Fruit fly (Drosophila melanogaster) whole organism, embryonic: ENCODE results near the gene DCAF12.
A peak's percentile ranks its signal among the peaks of the same experiment; 100 is the strongest.

Source experiments
- Adf1 ChIP-seq: fragments of 200-800 bp; sonication (Bioruptor generic); IDR thresholded peaks from 2 replicates; pipeline ENCODE4 v1.3.6; 2022; ENCODE audit warnings: missing biosample characterization, missing genetic modification characterization
- CG10274 ChIP-seq: fragments of 200-800 bp; sonication (Bioruptor generic); optimal IDR thresholded peaks from 3 replicates; lab custom pipeline; 2017; ENCODE audit warnings: missing biosample characterization, mild to moderate bottlenecking, missing genetic modification characterization
- CG10543 ChIP-seq: fragments of 200-800 bp; sonication (Bioruptor generic); optimal IDR thresholded peaks from 3 replicates; lab custom pipeline; 2017; ENCODE audit warnings: missing biosample characterization, mild to moderate bottlenecking, missing genetic modification characterization, moderate library complexity
- CG10654 ChIP-seq: fragments of 200-800 bp; sonication (Bioruptor generic); optimal IDR thresholded peaks from 2 replicates; lab custom pipeline; 2016; ENCODE audit warnings: missing biosample characterization, missing genetic modification characterization
- CG14014 ChIP-seq: fragments of 200-800 bp; sonication (Bioruptor generic); IDR thresholded peaks from 2 replicates; pipeline ENCODE4 v1.3.6; 2022; ENCODE audit warnings: missing biosample characterization, missing genetic modification characterization
- CG1602 ChIP-seq: fragments of 200-800 bp; sonication (Bioruptor generic); optimal IDR thresholded peaks from 3 replicates; lab custom pipeline; 2016; ENCODE audit warnings: missing biosample characterization, missing genetic modification characterization
- CG17612 ChIP-seq: fragments of 200-800 bp; sonication (Bioruptor generic); IDR thresholded peaks from 2 replicates; pipeline ENCODE4 v1.3.6; 2022; ENCODE audit warnings: missing biosample characterization, missing genetic modification characterization
- CG18599 ChIP-seq: fragments of 200-800 bp; sonication (Bioruptor generic); optimal IDR thresholded peaks from 3 replicates; lab custom pipeline; 2017; ENCODE audit warnings: missing biosample characterization, missing genetic modification characterization, mild to moderate bottlenecking, moderate library complexity, missing genetic modification reagents
- CG2129 ChIP-seq: fragments of 200-800 bp; sonication (Bioruptor generic); IDR thresholded peaks from 2 replicates; pipeline ENCODE4 v1.3.6; 2022; ENCODE audit warnings: missing biosample characterization, missing genetic modification characterization; ENCODE audit not compliant: partially characterized antibody
- CG2678 ChIP-seq: fragments of 200-800 bp; sonication (Bioruptor generic); optimal IDR thresholded peaks from 3 replicates; lab custom pipeline; 2019; ENCODE audit warnings: missing biosample characterization, mild to moderate bottlenecking, missing genetic modification characterization, moderate library complexity
- CG2712 ChIP-seq: fragments of 200-800 bp; optimal IDR thresholded peaks from 3 replicates; lab custom pipeline; 2019; ENCODE audit warnings: missing biosample characterization, mild to moderate bottlenecking, missing genetic modification characterization, moderate library complexity
- CG2875 ChIP-seq: fragments of 200-800 bp; sonication (Bioruptor generic); optimal IDR thresholded peaks from 2 replicates; lab custom pipeline; 2017; ENCODE audit warnings: missing biosample characterization, mild to moderate bottlenecking, missing genetic modification characterization, missing genetic modification reagents
- CG31365 ChIP-seq: fragments of 200-800 bp; sonication (Bioruptor generic); optimal IDR thresholded peaks from 2 replicates; lab custom pipeline; 2018; ENCODE audit warnings: missing biosample characterization, mild to moderate bottlenecking, missing genetic modification characterization
- CG34422 ChIP-seq: fragments of 200-800 bp; sonication (Bioruptor generic); IDR thresholded peaks from 3 replicates; pipeline ENCODE4 v1.3.6; 2022; ENCODE audit warnings: missing biosample characterization, missing genetic modification characterization
- CG3838 ChIP-seq: fragments of 200-800 bp; sonication (Bioruptor generic); optimal IDR thresholded peaks from 3 replicates; lab custom pipeline; 2016; ENCODE audit warnings: missing biosample characterization, missing genetic modification characterization
- CG4360 ChIP-seq: fragments of 200-800 bp; sonication (Bioruptor generic); IDR thresholded peaks from 2 replicates; pipeline ENCODE4 v1.3.6; 2022; ENCODE audit warnings: missing biosample characterization, missing genetic modification characterization
- CG4424 ChIP-seq: fragments of 200-800 bp; sonication (Bioruptor generic); optimal IDR thresholded peaks from 3 replicates; lab custom pipeline; 2016; ENCODE audit warnings: missing biosample characterization, missing genetic modification characterization
- CG6272 ChIP-seq: fragments of 200-800 bp; sonication (Bioruptor generic); IDR thresholded peaks from 2 replicates; pipeline ENCODE4 v1.3.6; 2022; ENCODE audit warnings: missing biosample characterization, missing genetic modification characterization
- CG6813 ChIP-seq: fragments of 200-800 bp; sonication (Bioruptor generic); optimal IDR thresholded peaks from 2 replicates; lab custom pipeline; 2017; ENCODE audit warnings: missing biosample characterization, missing genetic modification characterization, mild to moderate bottlenecking, moderate library complexity, missing genetic modification reagents
- CG7357 ChIP-seq: fragments of 200-800 bp; sonication (Bioruptor generic); IDR thresholded peaks from 3 replicates; pipeline ENCODE4 v1.3.6; 2022; ENCODE audit warnings: missing biosample characterization, missing genetic modification characterization
- CG7963 ChIP-seq: fragments of 200-800 bp; sonication (Bioruptor generic); IDR thresholded peaks from 3 replicates; pipeline ENCODE4 v1.3.6; 2022; ENCODE audit warnings: missing biosample characterization, missing genetic modification characterization; ENCODE audit not compliant: partially characterized antibody
- CG8359 ChIP-seq: fragments of 200-800 bp; sonication (Bioruptor generic); optimal IDR thresholded peaks from 2 replicates; lab custom pipeline; 2017; ENCODE audit warnings: missing biosample characterization, mild to moderate bottlenecking, missing genetic modification characterization, borderline replicate concordance
- CoRest ChIP-seq: fragments of 200-800 bp; sonication (Bioruptor generic); optimal IDR thresholded peaks from 3 replicates; lab custom pipeline; 2018; ENCODE audit warnings: missing biosample characterization, mild to moderate bottlenecking, missing genetic modification characterization, moderate library complexity
- Dad ChIP-seq: fragments of 200-800 bp; sonication (Bioruptor generic); optimal IDR thresholded peaks from 3 replicates; lab custom pipeline; 2016; ENCODE audit warnings: missing biosample characterization, missing genetic modification characterization
- Dek ChIP-seq: fragments of 200-800 bp; sonication (Bioruptor generic); optimal IDR thresholded peaks from 3 replicates; lab custom pipeline; 2019; ENCODE audit warnings: missing biosample characterization, mild to moderate bottlenecking, missing genetic modification characterization, moderate library complexity
- Dll ChIP-seq: fragments of 200-800 bp; sonication (Bioruptor generic); IDR thresholded peaks from 4 replicates; pipeline ENCODE4 v1.3.6; 2022; ENCODE audit warnings: missing biosample characterization, missing genetic modification characterization; ENCODE audit not compliant: partially characterized antibody
- H15 ChIP-seq: fragments of 200-800 bp; sonication (Bioruptor generic); IDR thresholded peaks from 3 replicates; pipeline ENCODE4 v1.3.6; 2022; ENCODE audit warnings: missing biosample characterization, missing genetic modification characterization
- HLH54F ChIP-seq: fragments of 200-800 bp; sonication (Bioruptor generic); optimal IDR thresholded peaks from 3 replicates; lab custom pipeline; 2016; ENCODE audit warnings: missing biosample characterization, missing genetic modification characterization
- Hey ChIP-seq: fragments of 200-800 bp; sonication (Bioruptor generic); optimal IDR thresholded peaks from 3 replicates; lab custom pipeline; 2018; ENCODE audit warnings: missing biosample characterization, mild to moderate bottlenecking, missing genetic modification characterization
- HmgD ChIP-seq: fragments of 200-800 bp; sonication (Bioruptor generic); optimal IDR thresholded peaks from 3 replicates; lab custom pipeline; 2016; ENCODE audit warnings: missing biosample characterization, missing genetic modification characterization
- HmgZ ChIP-seq: fragments of 200-800 bp; sonication (Bioruptor generic); optimal IDR thresholded peaks from 2 replicates; lab custom pipeline; 2018; ENCODE audit warnings: missing biosample characterization, mild to moderate bottlenecking, missing genetic modification characterization
- Hr3 ChIP-seq: fragments of 200-800 bp; sonication (Bioruptor generic); optimal IDR thresholded peaks from 3 replicates; lab custom pipeline; 2016; ENCODE audit warnings: missing biosample characterization, missing genetic modification characterization
- Mad ChIP-seq: fragments of 200-800 bp; sonication (Bioruptor generic); optimal IDR thresholded peaks from 2 replicates; lab custom pipeline; 2016; ENCODE audit warnings: missing biosample characterization, missing genetic modification characterization
- Oaz ChIP-seq: fragments of 200-800 bp; sonication (Bioruptor generic); IDR thresholded peaks from 2 replicates; pipeline ENCODE4 v1.3.6; 2022; ENCODE audit warnings: missing biosample characterization, missing genetic modification characterization
- Ravus ChIP-seq: fragments of 200-800 bp; sonication (Bioruptor generic); IDR thresholded peaks from 2 replicates; pipeline ENCODE4 v1.3.6; 2022; ENCODE audit warnings: missing biosample characterization, missing genetic modification characterization
- Sox102F ChIP-seq: fragments of 200-800 bp; sonication (Bioruptor generic); optimal IDR thresholded peaks from 2 replicates; lab custom pipeline; 2018; ENCODE audit warnings: missing biosample characterization, mild to moderate bottlenecking, missing genetic modification characterization, moderate library complexity
- TFAM ChIP-seq: fragments of 200-800 bp; sonication (Bioruptor generic); optimal IDR thresholded peaks from 2 replicates; lab custom pipeline; 2017; ENCODE audit warnings: missing biosample characterization, missing genetic modification characterization, inconsistent platforms
- ash1 ChIP-seq: fragments of 200-800 bp; sonication (Bioruptor generic); optimal IDR thresholded peaks from 2 replicates; lab custom pipeline; 2018; ENCODE audit warnings: missing biosample characterization, mild to moderate bottlenecking, missing genetic modification characterization
- cg ChIP-seq: fragments of 200-800 bp; sonication (Bioruptor generic); optimal IDR thresholded peaks from 3 replicates; lab custom pipeline; 2019; ENCODE audit warnings: missing biosample characterization, mild to moderate bottlenecking, missing genetic modification characterization, moderate library complexity
- ems ChIP-seq: fragments of 200-800 bp; sonication (Bioruptor generic); optimal IDR thresholded peaks from 3 replicates; lab custom pipeline; 2016; ENCODE audit warnings: missing biosample characterization, missing genetic modification characterization
- gem ChIP-seq: fragments of 200-800 bp; sonication (Bioruptor generic); optimal IDR thresholded peaks from 2 replicates; lab custom pipeline; 2019; ENCODE audit warnings: missing biosample characterization, mild to moderate bottlenecking, missing genetic modification characterization, moderate library complexity
- gro ChIP-seq: fragments of 200-800 bp; sonication (Bioruptor generic); optimal IDR thresholded peaks from 2 replicates; lab custom pipeline; 2016; ENCODE audit warnings: missing biosample characterization, missing genetic modification characterization
- her ChIP-seq: fragments of 200-800 bp; sonication (Bioruptor generic); optimal IDR thresholded peaks from 2 replicates; lab custom pipeline; 2016; ENCODE audit warnings: missing biosample characterization, missing genetic modification characterization
- hth ChIP-seq: fragments of >200 bp; optimal IDR thresholded peaks from 2 replicates; lab custom pipeline; 2017; ENCODE audit warnings: inconsistent platforms
- ken ChIP-seq: fragments of 200-800 bp; sonication (Bioruptor generic); IDR thresholded peaks from 3 replicates; pipeline ENCODE4 v1.3.6; 2022; ENCODE audit warnings: missing biosample characterization, missing genetic modification characterization
- maf-S ChIP-seq: fragments of 200-800 bp; sonication (Bioruptor generic); optimal IDR thresholded peaks from 2 replicates; lab custom pipeline; 2016; ENCODE audit warnings: missing biosample characterization, missing genetic modification characterization
- nmo ChIP-seq: fragments of 200-800 bp; sonication (Bioruptor generic); optimal IDR thresholded peaks from 2 replicates; lab custom pipeline; 2018; ENCODE audit warnings: missing biosample characterization, mild to moderate bottlenecking, missing genetic modification characterization, moderate library complexity
- nom ChIP-seq: fragments of 200-800 bp; sonication (Bioruptor generic); optimal IDR thresholded peaks from 2 replicates; lab custom pipeline; 2017; ENCODE audit warnings: missing biosample characterization, missing genetic modification characterization, mild to moderate bottlenecking, moderate library complexity, missing genetic modification reagents
- odd ChIP-seq: fragments of 200-800 bp; sonication (Bioruptor generic); optimal IDR thresholded peaks from 2 replicates; lab custom pipeline; 2017; ENCODE audit warnings: missing biosample characterization, mild to moderate bottlenecking, missing genetic modification characterization
- peb ChIP-seq: fragments of 200-800 bp; sonication (Bioruptor generic); IDR thresholded peaks from 2 replicates; pipeline ENCODE4 v1.3.6; 2022; ENCODE audit warnings: missing biosample characterization, missing genetic modification characterization
- zen2 ChIP-seq: fragments of 200-800 bp; sonication (Bioruptor generic); IDR thresholded peaks from 3 replicates; pipeline ENCODE4 v1.3.6; 2022; ENCODE audit warnings: missing biosample characterization, missing genetic modification characterization; ENCODE audit not compliant: partially characterized antibody

Gene DCAF12

DNA sequence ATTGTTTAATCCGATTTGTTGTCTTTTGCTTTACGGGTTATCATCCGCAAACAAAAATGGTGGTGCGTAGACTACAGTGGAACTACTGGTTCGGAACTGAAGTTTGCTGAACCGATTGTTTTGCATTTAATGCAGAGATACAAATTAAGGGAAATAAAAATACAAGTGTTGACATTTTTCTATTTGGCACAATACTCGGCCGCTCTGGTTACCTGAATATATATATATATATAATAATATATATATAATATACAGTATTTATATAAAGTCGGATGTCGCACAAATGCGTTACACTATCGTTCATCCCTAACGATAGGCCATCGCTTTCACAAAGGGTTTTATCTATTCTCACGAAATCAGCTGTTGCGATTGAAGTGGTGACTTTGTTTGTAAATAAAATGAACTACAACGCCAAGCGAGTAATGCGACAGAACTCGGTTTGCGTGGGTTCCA is at the start of gene DCAF12, which contains the start of gene Spt3 (continued):
- TF ChIP-seq CG18599, result peak; percentile 62
- TF ChIP-seq CG2678, result no peak
- TF ChIP-seq hth, result no peak
- peak; percentile 67 for TF ChIP-seq CG10543
- no peak for TF ChIP-seq CG6813 (GFP tag; lab: Kevin White, UChicago)
- TF ChIP-seq CG17612 (GFP tag; lab: Robert Waterston, UW), result no peak
- TF ChIP-seq CG7963 (GFP tag; lab: Robert Waterston, UW), result peak; percentile 88
- TF ChIP-seq HmgD, result no peak
- TF ChIP-seq maf-S, result no peak
- no peak for TF ChIP-seq gro
- peak; percentile 42 for TF ChIP-seq CG4424
- no peak for TF ChIP-seq CG2875 (GFP tag; lab: Kevin White, UChicago)
- no peak for TF ChIP-seq her
- no peak for TF ChIP-seq Dad (GFP tag; lab: Kevin White, UChicago)
- TF ChIP-seq CG2712, result peak; percentile 81
- peak; percentile 81 for TF ChIP-seq gem
- no peak for TF ChIP-seq cg (GFP tag; lab: Kevin White, UChicago)
- peak; percentile 40 for TF ChIP-seq CG8359 (GFP tag; lab: Kevin White, UChicago)
- peak; percentile 75 for TF ChIP-seq Hr3 (GFP tag; lab: Kevin White, UChicago)
- peak; percentile 40 for TF ChIP-seq CG10654 (GFP tag; lab: Kevin White, UChicago)
- TF ChIP-seq H15 (GFP tag; lab: Robert Waterston, UW), result no peak
- TF ChIP-seq CG4360 (GFP tag; lab: Robert Waterston, UW), result no peak
- TF ChIP-seq Dek, result peak; percentile 55
- peak; percentile 43; the same call in 2 of the 3 replicates for TF ChIP-seq CG34422 (GFP tag; lab: Robert Waterston, UW)
- peak; percentile 78 for TF ChIP-seq ems (GFP tag; lab: Kevin White, UChicago)
- TF ChIP-seq ash1 (GFP tag; lab: Kevin White, UChicago), result no peak
- peak; percentile 81 for TF ChIP-seq nmo (GFP tag; lab: Kevin White, UChicago)
- peak; percentile 98 for TF ChIP-seq Dll
- TF ChIP-seq ken, result 0 out of 3 replicates have a peak, but pooled peaks have one; percentile 58
- TF ChIP-seq CG3838 (GFP tag; lab: Kevin White, UChicago), result no peak
- no peak for TF ChIP-seq CG31365 (tag; lab: Kevin White, UChicago)
- TF ChIP-seq CG2129 (GFP tag; lab: Robert Waterston, UW), result peak; percentile 94
- no peak for TF ChIP-seq Hey (tag; lab: Kevin White, UChicago)
- no peak for TF ChIP-seq Mad (GFP tag; lab: Kevin White, UChicago)
- no peak for TF ChIP-seq CG14014
- peak; percentile 14 for TF ChIP-seq CG1602
- TF ChIP-seq HmgZ (tag; lab: Kevin White, UChicago), result no peak
- TF ChIP-seq zen2 (GFP tag; lab: Robert Waterston, UW), result peak; percentile 77; the same call in 2 of the 3 replicates
- TF ChIP-seq Oaz, result no peak
- TF ChIP-seq CoRest, result peak; percentile 76
- TF ChIP-seq peb, result no peak
- peak; percentile 72 for TF ChIP-seq CG6272
- no peak for TF ChIP-seq Sox102F (GFP tag; lab: Kevin White, UChicago)
- no peak for TF ChIP-seq nom (GFP tag; lab: Kevin White, UChicago)
- TF ChIP-seq Ravus (GFP tag; lab: Robert Waterston, UW), result no peak
- TF ChIP-seq CG7357 (GFP tag; lab: Robert Waterston, UW), result no peak
- no peak for TF ChIP-seq TFAM (GFP tag; lab: Kevin White, UChicago)
- TF ChIP-seq CG10274 (GFP tag; lab: Kevin White, UChicago), result no peak
- TF ChIP-seq Adf1 (GFP tag; lab: Robert Waterston, UW), result no peak
- TF ChIP-seq odd, result no peak
- TF ChIP-seq HLH54F, result no peak
